Worm (Caenorhabditis elegans) whole organism, L4/young adult: ENCODE data around the gene K11H12.7.

Experiments used
- W03F9.2 ChIP-seq: fragments of 150-350 bp; optimal IDR thresholded peaks from 2 replicates; lab custom pipeline; 2014; ENCODE audit warnings: missing biosample characterization, missing genetic modification characterization
- him-1 ChIP-seq: sonication (generic microtip); optimal IDR thresholded peaks from 2 replicates; lab custom pipeline; 2016; ENCODE audit warnings: missing genotype, missing genetic modification reagents, missing genetic modification characterization, missing compliant biosample characterization

DNA sequence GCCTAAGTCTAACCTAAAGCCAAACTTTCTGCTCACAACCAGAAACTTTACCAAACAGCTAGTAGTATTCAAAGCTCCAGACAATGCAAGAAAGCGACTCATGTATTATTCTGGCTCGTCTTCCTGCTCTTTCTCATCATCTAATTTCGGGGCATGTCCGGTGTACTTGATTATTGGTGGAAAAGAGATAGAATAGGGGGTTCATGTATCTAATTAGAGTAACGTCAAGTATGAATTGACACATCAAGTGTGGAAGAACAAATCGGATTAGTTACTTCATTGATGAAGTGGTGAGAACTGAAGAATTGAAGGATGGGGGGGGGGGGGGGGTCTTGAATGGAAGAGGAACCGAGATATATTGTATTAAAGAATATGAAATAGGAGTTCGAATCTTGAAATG, 50.1 kb downstream of the K11H12.7 start:
- TF ChIP-seq W03F9.2 (tag; lab: Kevin White, UChicago) (no peak), him-1 (tag; lab: Kevin White, UChicago) (no peak)
